Fruit fly (Drosophila melanogaster) whole organism, embryonic: ENCODE measurements around the gene CG11617.

Experiments
- Atf3 ChIP-seq: fragments of 200-800 bp; sonication (Bioruptor generic); optimal IDR thresholded peaks from 3 replicates; lab custom pipeline; 2016; ENCODE audit warnings: missing biosample characterization, missing genetic modification characterization
- CG11093 ChIP-seq: fragments of 200-800 bp; sonication (Bioruptor generic); IDR thresholded peaks from 3 replicates; pipeline ENCODE4 v1.3.6; 2022; ENCODE audit warnings: missing biosample characterization, missing genetic modification characterization
- CG12219 ChIP-seq: fragments of 200-800 bp; sonication (Bioruptor generic); optimal IDR thresholded peaks from 3 replicates; lab custom pipeline; 2018; ENCODE audit warnings: missing biosample characterization, mild to moderate bottlenecking, missing genetic modification characterization
- CG13123 ChIP-seq: fragments of 200-800 bp; sonication (Bioruptor generic); optimal IDR thresholded peaks from 2 replicates; lab custom pipeline; 2016; ENCODE audit warnings: missing biosample characterization, missing genetic modification characterization
- CG13287 ChIP-seq: fragments of 200-800 bp; sonication (Bioruptor generic); IDR thresholded peaks from 2 replicates; pipeline ENCODE4 v1.3.6; 2022; ENCODE audit warnings: missing biosample characterization, missing genetic modification characterization; ENCODE audit not compliant: partially characterized antibody
- CG13424 ChIP-seq: fragments of 200-800 bp; sonication (Bioruptor generic); optimal IDR thresholded peaks from 2 replicates; lab custom pipeline; 2019; ENCODE audit warnings: missing biosample characterization, mild to moderate bottlenecking, missing genetic modification characterization, moderate library complexity
- CG15011 ChIP-seq: fragments of 200-800 bp; sonication (Bioruptor generic); optimal IDR thresholded peaks from 3 replicates; lab custom pipeline; 2018; ENCODE audit warnings: missing biosample characterization, mild to moderate bottlenecking, missing genetic modification characterization
- CG15269 ChIP-seq: fragments of 200-800 bp; sonication (Bioruptor generic); optimal IDR thresholded peaks from 2 replicates; lab custom pipeline; 2018; ENCODE audit warnings: missing biosample characterization, mild to moderate bottlenecking, missing genetic modification characterization, moderate library complexity
- CG1603 ChIP-seq: fragments of 200-800 bp; sonication (Bioruptor generic); optimal IDR thresholded peaks from 2 replicates; lab custom pipeline; 2019; ENCODE audit warnings: missing biosample characterization, mild to moderate bottlenecking, missing genetic modification characterization, moderate library complexity
- CG17359 ChIP-seq: fragments of 200-800 bp; sonication (Bioruptor generic); optimal IDR thresholded peaks from 3 replicates; lab custom pipeline; 2018; ENCODE audit warnings: missing biosample characterization, mild to moderate bottlenecking, missing genetic modification characterization, moderate library complexity
- CG17568 ChIP-seq: fragments of 200-800 bp; sonication (Bioruptor generic); optimal IDR thresholded peaks from 2 replicates; lab custom pipeline; 2018; ENCODE audit warnings: missing biosample characterization, mild to moderate bottlenecking, missing genetic modification characterization, moderate library complexity
- CG18262 ChIP-seq: fragments of 200-800 bp; optimal IDR thresholded peaks from 3 replicates; lab custom pipeline; 2019; ENCODE audit warnings: missing biosample characterization, mild to moderate bottlenecking, missing genetic modification characterization, moderate library complexity
- CG30431 ChIP-seq: fragments of 200-800 bp; sonication (Bioruptor generic); optimal IDR thresholded peaks from 2 replicates; lab custom pipeline; 2017; ENCODE audit warnings: missing biosample characterization, missing genetic modification characterization
- CG31365 ChIP-seq: fragments of 200-800 bp; sonication (Bioruptor generic); optimal IDR thresholded peaks from 2 replicates; lab custom pipeline; 2018; ENCODE audit warnings: missing biosample characterization, mild to moderate bottlenecking, missing genetic modification characterization
- CG6654 ChIP-seq: fragments of 200-800 bp; sonication (Bioruptor generic); optimal IDR thresholded peaks from 2 replicates; lab custom pipeline; 2017; ENCODE audit warnings: missing biosample characterization, mild to moderate bottlenecking, missing genetic modification characterization
- CG6813 ChIP-seq: fragments of 200-800 bp; sonication (Bioruptor generic); optimal IDR thresholded peaks from 2 replicates; lab custom pipeline; 2017; ENCODE audit warnings: missing biosample characterization, missing genetic modification characterization, mild to moderate bottlenecking, moderate library complexity, missing genetic modification reagents
- CG8924 ChIP-seq: fragments of 200-800 bp; optimal IDR thresholded peaks from 3 replicates; lab custom pipeline; 2019; ENCODE audit warnings: missing biosample characterization, mild to moderate bottlenecking, missing genetic modification characterization, moderate library complexity
- CG9609 ChIP-seq: fragments of 200-800 bp; sonication (Bioruptor generic); optimal IDR thresholded peaks from 3 replicates; lab custom pipeline; 2016; ENCODE audit warnings: missing biosample characterization, missing genetic modification characterization
- Camta ChIP-seq: fragments of 200-800 bp; sonication (Bioruptor generic); optimal IDR thresholded peaks from 2 replicates; lab custom pipeline; 2016; ENCODE audit warnings: missing biosample characterization, missing genetic modification characterization
- Dad ChIP-seq: fragments of 200-800 bp; sonication (Bioruptor generic); optimal IDR thresholded peaks from 3 replicates; lab custom pipeline; 2016; ENCODE audit warnings: missing biosample characterization, missing genetic modification characterization
- Eip74EF ChIP-seq, 2 experiments: fragments of 200-800 bp in 1 of 2; fragments of >200 bp in 1 of 2; sonication (Bioruptor generic) in 1 of 2; optimal IDR thresholded peaks; 2 replicates each; lab custom pipeline; 2017 to 2019; ENCODE audit warnings: missing biosample characterization in 2 of 2, missing genetic modification characterization in 2 of 2, mild to moderate bottlenecking in 1 of 2, moderate library complexity in 1 of 2
- Fer3 ChIP-seq: fragments of 200-800 bp; sonication (Bioruptor generic); optimal IDR thresholded peaks from 2 replicates; lab custom pipeline; 2018; ENCODE audit warnings: missing biosample characterization, mild to moderate bottlenecking, missing genetic modification characterization, moderate library complexity
- Nf-YC ChIP-seq: fragments of 200-800 bp; optimal IDR thresholded peaks from 3 replicates; lab custom pipeline; 2019; ENCODE audit warnings: missing biosample characterization, mild to moderate bottlenecking, missing genetic modification characterization, moderate library complexity
- Opbp ChIP-seq: fragments of 200-800 bp; sonication (Bioruptor generic); IDR thresholded peaks from 3 replicates; pipeline ENCODE4 v1.3.6; 2022; ENCODE audit warnings: missing biosample characterization, missing genetic modification characterization; ENCODE audit not compliant: partially characterized antibody
- Pdp1 ChIP-seq, 2 experiments: fragments of 200-800 bp; sonication (Bioruptor generic); optimal IDR thresholded peaks; 3 replicates each; lab custom pipeline; 2016; ENCODE audit warnings: missing biosample characterization in 2 of 2, missing genetic modification characterization in 2 of 2, mild to moderate bottlenecking in 1 of 2, moderate library complexity in 1 of 2
- Stat92E ChIP-seq, 3 experiments: fragments of >200 bp in 2 of 3; fragments of 200-800 bp in 1 of 3; sonication (Bioruptor generic) in 1 of 3; optimal IDR thresholded peaks; 2 replicates each; lab custom pipeline; 2017 to 2019; ENCODE audit warnings: missing biosample characterization in 3 of 3, missing genetic modification characterization in 3 of 3, mild to moderate bottlenecking in 1 of 3, moderate library complexity in 1 of 3
- Tbp ChIP-seq: fragments of >200 bp; optimal IDR thresholded peaks from 2 replicates; lab custom pipeline; 2018; ENCODE audit warnings: missing biosample characterization, missing genetic modification characterization
- Vsx1 ChIP-seq: fragments of 200-800 bp; sonication (Bioruptor generic); optimal IDR thresholded peaks from 2 replicates; lab custom pipeline; 2017; ENCODE audit warnings: missing biosample characterization, mild to moderate bottlenecking, missing genetic modification characterization, missing genetic modification reagents
- YL-1 ChIP-seq: fragments of 200-800 bp; sonication (Bioruptor generic); optimal IDR thresholded peaks from 3 replicates; lab custom pipeline; 2017; ENCODE audit warnings: missing biosample characterization, mild to moderate bottlenecking, missing genetic modification characterization
- ap ChIP-seq: fragments of 200-800 bp; sonication (Bioruptor generic); IDR thresholded peaks from 2 replicates; pipeline ENCODE4 v1.3.6; 2022; ENCODE audit warnings: missing biosample characterization, missing genetic modification characterization
- ash1 ChIP-seq: fragments of 200-800 bp; sonication (Bioruptor generic); optimal IDR thresholded peaks from 2 replicates; lab custom pipeline; 2018; ENCODE audit warnings: missing biosample characterization, mild to moderate bottlenecking, missing genetic modification characterization
- cg ChIP-seq: fragments of 200-800 bp; sonication (Bioruptor generic); optimal IDR thresholded peaks from 3 replicates; lab custom pipeline; 2019; ENCODE audit warnings: missing biosample characterization, mild to moderate bottlenecking, missing genetic modification characterization, moderate library complexity
- dan ChIP-seq: fragments of 200-800 bp; sonication (Bioruptor generic); IDR thresholded peaks from 2 replicates; pipeline ENCODE4 v1.3.6; 2022; ENCODE audit warnings: missing biosample characterization, missing genetic modification characterization
- h ChIP-seq: fragments of >200 bp; optimal IDR thresholded peaks from 2 replicates; lab custom pipeline; 2017
- inv ChIP-seq: fragments of 200-800 bp; sonication (Bioruptor generic); IDR thresholded peaks from 2 replicates; pipeline ENCODE4 v1.3.6; 2022; ENCODE audit warnings: missing biosample characterization, missing genetic modification characterization; ENCODE audit not compliant: partially characterized antibody
- ken ChIP-seq: fragments of 200-800 bp; sonication (Bioruptor generic); IDR thresholded peaks from 3 replicates; pipeline ENCODE4 v1.3.6; 2022; ENCODE audit warnings: missing biosample characterization, missing genetic modification characterization
- luna ChIP-seq: fragments of 200-800 bp; sonication (Bioruptor generic); optimal IDR thresholded peaks from 2 replicates; lab custom pipeline; 2016; ENCODE audit warnings: missing biosample characterization, missing genetic modification characterization
- mam ChIP-seq: fragments of 200-800 bp; sonication (Bioruptor generic); optimal IDR thresholded peaks from 3 replicates; lab custom pipeline; 2016; ENCODE audit warnings: missing biosample characterization, missing genetic modification characterization
- mirr ChIP-seq: fragments of 200-800 bp; sonication (Bioruptor generic); optimal IDR thresholded peaks from 3 replicates; lab custom pipeline; 2018; ENCODE audit warnings: missing biosample characterization, mild to moderate bottlenecking, missing genetic modification characterization
- nau ChIP-seq: fragments of 200-800 bp; sonication (Bioruptor generic); optimal IDR thresholded peaks from 3 replicates; lab custom pipeline; 2017; ENCODE audit warnings: missing biosample characterization, mild to moderate bottlenecking, missing genetic modification characterization, missing genetic modification reagents
- pan ChIP-seq, 4 experiments: fragments of >200 bp in 3 of 4; fragments of 200-800 bp in 1 of 4; sonication (Bioruptor generic) in 1 of 4; optimal IDR thresholded peaks in 3 of 4; IDR thresholded peaks in 1 of 4; 2 replicates each; pipeline versions ENCODE4 v1.3.6 to Lab custom; 2017 to 2022; ENCODE audit warnings: missing biosample characterization in 2 of 4, missing genetic modification characterization in 2 of 4, mixed read lengths in 1 of 4
- sim ChIP-seq: fragments of 200-800 bp; sonication (Bioruptor generic); IDR thresholded peaks from 2 replicates; pipeline ENCODE4 v1.3.6; 2022; ENCODE audit warnings: missing biosample characterization, missing genetic modification characterization
- sisA ChIP-seq: fragments of 200-800 bp; sonication (Bioruptor generic); IDR thresholded peaks from 2 replicates; pipeline ENCODE4 v1.3.6; 2022; ENCODE audit warnings: missing biosample characterization, missing genetic modification characterization
- slou ChIP-seq: fragments of 200-800 bp; sonication (Bioruptor generic); optimal IDR thresholded peaks from 3 replicates; lab custom pipeline; 2016; ENCODE audit warnings: missing biosample characterization, missing genetic modification characterization
- tap ChIP-seq: fragments of 200-800 bp; optimal IDR thresholded peaks from 3 replicates; lab custom pipeline; 2019; ENCODE audit warnings: missing biosample characterization, mild to moderate bottlenecking, missing genetic modification characterization, moderate library complexity
- usp ChIP-seq: fragments of >200 bp; optimal IDR thresholded peaks from 2 replicates; lab custom pipeline; 2017; ENCODE audit warnings: missing biosample characterization, missing genetic modification characterization
- wor ChIP-seq: fragments of 200-800 bp; sonication (Bioruptor generic); IDR thresholded peaks from 2 replicates; pipeline ENCODE4 v1.3.6; 2022; ENCODE audit warnings: missing biosample characterization, missing genetic modification characterization

The CG11617 gene

DNA sequence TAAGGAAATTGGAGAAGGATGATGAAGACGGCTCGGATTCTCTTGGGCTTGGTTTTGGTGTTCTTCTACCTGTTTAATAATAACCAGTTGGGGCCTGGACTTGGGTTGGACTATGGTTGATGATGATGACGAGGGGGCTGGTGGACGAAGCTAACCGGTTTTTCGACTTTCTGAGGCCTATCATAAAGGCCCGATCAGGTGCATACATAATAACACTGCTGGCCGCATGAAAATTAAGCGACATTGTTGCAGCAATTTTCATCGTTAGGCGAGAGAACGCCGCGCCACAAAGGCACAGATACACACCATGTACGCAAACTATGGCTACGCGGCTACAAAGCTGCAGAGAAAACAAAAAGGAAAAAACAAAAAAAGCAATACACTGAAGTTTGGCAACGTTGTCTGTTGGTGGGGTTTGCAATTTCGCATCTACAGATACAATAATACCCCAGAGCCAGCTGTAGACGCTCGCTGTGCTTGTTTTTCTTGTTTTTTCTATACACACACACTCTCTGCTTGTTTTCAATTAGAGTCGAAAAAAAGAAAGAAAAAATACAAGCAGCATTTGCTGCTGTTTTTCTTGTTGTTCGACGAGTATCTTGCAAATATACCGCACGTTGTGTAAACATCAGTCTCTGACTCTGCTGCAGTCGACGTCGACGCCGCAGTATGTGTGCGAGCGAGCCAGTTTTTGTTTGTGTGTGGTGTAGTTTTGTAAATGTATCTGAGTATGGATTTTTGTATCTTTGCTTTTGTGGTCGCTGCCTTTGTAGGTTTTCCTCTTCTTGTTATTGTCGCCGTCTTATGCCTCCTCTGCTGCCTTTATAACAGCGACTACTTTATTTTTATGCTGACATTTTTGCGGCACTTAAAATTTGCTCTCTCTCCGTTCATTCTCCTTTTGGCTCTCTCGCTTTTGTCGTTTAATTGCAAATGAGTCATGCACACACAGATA, 40.7 kb downstream of the CG11617 start (continued):
- TF ChIP-seq CG8924 (peak; percentile 64), usp (no peak), CG15011 (GFP tag; lab: Kevin White, UChicago) (peak; percentile 81), CG6813 (GFP tag; lab: Kevin White, UChicago) (peak; percentile 91), cg (GFP tag; lab: Kevin White, UChicago) (peak; percentile 92), Tbp (no peak), Vsx1 (GFP tag; lab: Kevin White, UChicago) (peak; percentile 84), ap (GFP tag; lab: Robert Waterston, UW) (no peak), mam (GFP tag; lab: Kevin White, UChicago) (no peak), CG13424 (tag; lab: Kevin White, UChicago) (peak; percentile 62), ken (GFP tag; lab: Robert Waterston, UW) (no peak), CG17568 (GFP tag; lab: Kevin White, UChicago) (peak; percentile 81), Pdp1 (GFP tag; optimal IDR thresholded peaks at IDR 0.05; lab: Kevin White, UChicago) (peak; percentile 53 to 96), ash1 (peak; percentile 91), CG13287 (GFP tag; lab: Robert Waterston, UW) (no peak), Nf-YC (tag; lab: Kevin White, UChicago) (peak; percentile 68), Stat92E (GFP tag; optimal IDR thresholded peaks at IDR 0.05; lab: Kevin White, UChicago) (peak in 2 of 3 experiments; percentile 38 to 76), CG12219 (GFP tag; lab: Kevin White, UChicago) (peak; percentile 72), dan (GFP tag; lab: Robert Waterston, UW) (no peak), slou (GFP tag; lab: Kevin White, UChicago) (peak; percentile 23), inv (GFP tag; lab: Robert Waterston, UW) (no peak), Dad (GFP tag; lab: Kevin White, UChicago) (peak; percentile 2), YL-1 (peak; percentile 76), Fer3 (peak; percentile 72), CG1603 (tag; lab: Kevin White, UChicago) (peak; percentile 54), pan (optimal IDR thresholded peaks at IDR 0.05; lab: Kevin White, UChicago) (no peak), pan (GFP tag; optimal IDR thresholded peaks at IDR 0.05 in 1 of 2, IDR thresholded peaks at IDR 0.05 in 1 of 2) (no peak), CG9609 (no peak), CG6654 (GFP tag; lab: Kevin White, UChicago) (no peak), CG13123 (GFP tag; lab: Kevin White, UChicago) (peak; percentile 51), luna (no peak), CG11093 (GFP tag; lab: Robert Waterston, UW) (no peak; the same call in 2 of the 3 replicates), CG17359 (tag; lab: Kevin White, UChicago) (peak; percentile 96), wor (no peak), sim (GFP tag; lab: Robert Waterston, UW) (no peak), nau (peak; percentile 91), Eip74EF (GFP tag; optimal IDR thresholded peaks at IDR 0.05; lab: Kevin White, UChicago) (peak in 1 of 2 experiments; percentile 61), CG15269 (tag; lab: Kevin White, UChicago) (peak; percentile 67), h (lab: Kevin White, UChicago) (no peak), CG31365 (peak; percentile 82), CG30431 (GFP tag; lab: Kevin White, UChicago) (no peak), tap (tag; lab: Kevin White, UChicago) (peak; percentile 41), Atf3 (GFP tag; lab: Kevin White, UChicago) (peak; percentile 27), mirr (peak; percentile 98), Opbp (GFP tag; lab: Robert Waterston, UW) (no peak), CG18262 (peak; percentile 54), sisA (GFP tag; lab: Robert Waterston, UW) (no peak), Camta (GFP tag; lab: Kevin White, UChicago) (no peak)
